Worm (Caenorhabditis elegans) whole organism, midembryonic: ENCODE results near the gene ZK632.14.

Source experiments
- flt-1 ChIP-seq: fragments of 200-800 bp; sonication (Bioruptor generic); IDR thresholded peaks from 2 replicates; pipeline ENCODE4 v1.3.6; 2022; ENCODE audit warnings: missing genetic modification characterization, missing compliant biosample characterization
- med-1 ChIP-seq: sonication (generic microtip); optimal IDR thresholded peaks from 2 replicates; lab custom pipeline; 2017; ENCODE audit warnings: missing genetic modification characterization, mild to moderate bottlenecking, missing compliant biosample characterization, antibody characterized with exemption, missing genetic modification reagents; ENCODE audit not compliant: insufficient read depth
- ref-1 ChIP-seq: fragments of 200-800 bp; sonication (Bioruptor generic); conservative IDR thresholded peaks from 2 replicates; pipeline ENCODE4 v1.3.6; 2022; ENCODE audit warnings: missing genetic modification reagents, missing genetic modification characterization, missing compliant biosample characterization
- tab-1 ChIP-seq: fragments of 200-800 bp; sonication (Bioruptor generic); IDR thresholded peaks from 2 replicates; pipeline ENCODE4 v1.3.6; 2022; ENCODE audit warnings: missing genetic modification characterization, missing compliant biosample characterization
- ztf-23 ChIP-seq: fragments of 200-800 bp; sonication (Bioruptor generic); IDR thresholded peaks from 2 replicates; pipeline ENCODE4 v1.3.6; 2022; ENCODE audit warnings: missing genetic modification reagents, missing genetic modification characterization, missing compliant biosample characterization
- ztf-29 ChIP-seq: fragments of 200-800 bp; sonication (Bioruptor generic); IDR thresholded peaks from 2 replicates; pipeline ENCODE4 v1.3.6; 2022; ENCODE audit warnings: missing genetic modification reagents, missing genetic modification characterization, missing compliant biosample characterization

- TF ChIP-seq ref-1 (GFP tag; lab: Robert Waterston, UW) (no peak), med-1 (no peak), flt-1 (GFP tag; lab: Robert Waterston, UW) (no peak), ztf-23 (GFP tag; lab: Robert Waterston, UW) (no peak), tab-1 (GFP tag; lab: Robert Waterston, UW) (no peak), ztf-29 (no peak)
These were observed 11.2 kb downstream of the ZK632.14 start, which contains the start of gene lin-52 for ce11 chrIII:9824330-9824934.
